Fruit fly (Drosophila melanogaster): ENCODE data around the gene CG15734.

Gene CG15734

dm6 chrX:12073637-12074036 is 13.2 kb downstream of the CG15734 start (continued):
- TF ChIP-seq CG16863 (GFP tag; optimal IDR thresholded peaks at IDR 0.05) (no peak), Atf3 (GFP tag; optimal IDR thresholded peaks at IDR 0.05) (no peak), Bteb2 (GFP tag; optimal IDR thresholded peaks at IDR 0.05) (no peak), CG2875 (GFP tag; optimal IDR thresholded peaks at IDR 0.05) (no peak), CG4360 (GFP tag; IDR thresholded peaks at IDR 0.05) (no peak), Mrtf (GFP tag; IDR thresholded peaks at IDR 0.05) (no peak), Eip74EF (GFP tag; optimal IDR thresholded peaks at IDR 0.05) (no peak), C15 (GFP tag; IDR thresholded peaks at IDR 0.05) (no peak), Hsf (GFP tag; optimal IDR thresholded peaks at IDR 0.05) (no peak), Abd-B (GFP tag; optimal IDR thresholded peaks at IDR 0.05) (no peak), NK7.1 (GFP tag; optimal IDR thresholded peaks at IDR 0.05) (no peak), CG9609 (GFP tag; optimal IDR thresholded peaks at IDR 0.05) (no peak), cad (GFP tag; optimal IDR thresholded peaks at IDR 0.05) (no peak), Doc3 (GFP tag; IDR thresholded peaks at IDR 0.05; ENCODE audit: partially characterized antibody) (no peak), unc-4 (GFP tag; IDR thresholded peaks at IDR 0.05; ENCODE audit: partially characterized antibody) (no peak), hb (GFP tag; IDR thresholded peaks at IDR 0.05; ENCODE audit: partially characterized antibody) (no peak)

DNA sequence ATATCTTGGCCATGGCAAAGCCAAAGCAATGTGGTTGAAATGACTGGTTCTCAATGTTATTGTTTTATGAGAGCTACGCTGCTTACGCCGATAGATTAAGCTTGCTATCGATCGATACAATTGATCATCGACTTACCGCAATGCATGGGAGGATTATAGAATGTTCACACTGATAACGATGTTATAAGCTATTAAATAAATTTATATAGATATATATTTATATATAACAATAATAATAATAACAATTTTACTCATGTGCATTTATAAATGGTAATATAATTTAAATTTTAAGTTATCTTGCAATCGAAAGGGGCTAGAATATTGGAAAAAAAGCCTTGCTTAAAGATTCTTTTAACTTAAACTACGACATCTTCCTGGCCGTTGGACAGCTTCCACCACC is 14.1 kb downstream of the CG15734 start, which contains the start of gene moon:
Gene moon, minus strand, starts transcription at position 101 of the 400 bp plus-strand sequence.
- TF ChIP-seq lbe (GFP tag; optimal IDR thresholded peaks at IDR 0.05) = no peak
- no peak for TF ChIP-seq Deaf1 (tag; optimal IDR thresholded peaks at IDR 0.05)
- no peak for TF ChIP-seq CG30431 (GFP tag; optimal IDR thresholded peaks at IDR 0.05)
- no peak for TF ChIP-seq bigmax (GFP tag; optimal IDR thresholded peaks at IDR 0.05)
- TF ChIP-seq repo (GFP tag; optimal IDR thresholded peaks at IDR 0.05) = no peak
- TF ChIP-seq pho (GFP tag; optimal IDR thresholded peaks at IDR 0.05) = no peak
- no peak for TF ChIP-seq fd3F (GFP tag; optimal IDR thresholded peaks at IDR 0.05)
- no peak for TF ChIP-seq jumu (GFP tag; optimal IDR thresholded peaks at IDR 0.05)

- TF ChIP-seq Hr78 (GFP tag; optimal IDR thresholded peaks at IDR 0.05) = no peak
- TF ChIP-seq stwl (tag; optimal IDR thresholded peaks at IDR 0.05) = peak; percentile 55
Measured at dm6 chrX:12070137-12070536, 16.7 kb downstream of the CG15734 start, which contains the start of gene CG34323. TSS of gene CG34323 (plus strand) at chrX:12070437.

dm6 chrX:12059495-12059894 is 27.3 kb downstream of the CG15734 start, which contains the start of gene Muc11A:
TSS of gene Muc11A (plus strand) at chrX:12059795.
- no peak for TF ChIP-seq CG7839 (tag; optimal IDR thresholded peaks at IDR 0.05)
- no peak for TF ChIP-seq BEAF-32 (GFP tag; optimal IDR thresholded peaks at IDR 0.05)
- TF ChIP-seq peb (GFP tag; IDR thresholded peaks at IDR 0.05) = no peak
- TF ChIP-seq YL-1 (GFP tag; optimal IDR thresholded peaks at IDR 0.05) = no peak
- TF ChIP-seq tll (GFP tag; optimal IDR thresholded peaks at IDR 0.05) = no peak
- TF ChIP-seq ham (GFP tag; IDR thresholded peaks at IDR 0.05) = no peak
- no peak for TF ChIP-seq h (optimal IDR thresholded peaks at IDR 0.05)
- TF ChIP-seq Oaz (GFP tag; IDR thresholded peaks at IDR 0.05) = no peak
- no peak for TF ChIP-seq CG15073 (GFP tag; optimal IDR thresholded peaks at IDR 0.05)
- TF ChIP-seq CG5180 (GFP tag; optimal IDR thresholded peaks at IDR 0.05) = no peak
- TF ChIP-seq repo (GFP tag; optimal IDR thresholded peaks at IDR 0.05) = no peak
- no peak for TF ChIP-seq sob (GFP tag; IDR thresholded peaks at IDR 0.05)
- TF ChIP-seq C15 (GFP tag; IDR thresholded peaks at IDR 0.05) = no peak
- no peak for TF ChIP-seq CG11696 (GFP tag; IDR thresholded peaks at IDR 0.05)
- TF ChIP-seq ssp (GFP tag; IDR thresholded peaks at IDR 0.05) = no peak
- no peak for TF ChIP-seq CG1024 (GFP tag; IDR thresholded peaks at IDR 0.05)
- TF ChIP-seq dimm (GFP tag; IDR thresholded peaks at IDR 0.05) = no peak
- no peak for TF ChIP-seq row (GFP tag; IDR thresholded peaks at IDR 0.05)
- TF ChIP-seq CG5245 (GFP tag; optimal IDR thresholded peaks at IDR 0.05) = no peak
- TF ChIP-seq Dip2 (GFP tag; IDR thresholded peaks at IDR 0.05) = no peak

Measured in whole organism, embryonic.